Worm (Caenorhabditis elegans) whole organism, mixed stage, embryonic: Measurements from ENCODE around the gene alh-12.

Experiments used
- bed-3 ChIP-seq: fragments of 200-800 bp; sonication (Bioruptor generic); optimal IDR thresholded peaks from 3 replicates; lab custom pipeline; 2018; ENCODE audit warnings: mild to moderate bottlenecking, missing genetic modification characterization, moderate library complexity, missing compliant biosample characterization
- elt-3 ChIP-seq: fragments of 150-350 bp; optimal IDR thresholded peaks from 2 replicates; lab custom pipeline; 2014; ENCODE audit warnings: missing biosample characterization, missing genetic modification characterization
- lin-13 ChIP-seq: fragments of 150-350 bp; optimal IDR thresholded peaks from 2 replicates; lab custom pipeline; 2014; ENCODE audit warnings: missing biosample characterization, missing genetic modification characterization
- mab-5 ChIP-seq: fragments of 150-350 bp; optimal IDR thresholded peaks from 2 replicates; lab custom pipeline; 2014; ENCODE audit warnings: missing biosample characterization, missing genetic modification characterization
- tbx-8 ChIP-seq: fragments of 200-800 bp; sonication (Bioruptor generic); optimal IDR thresholded peaks from 2 replicates; lab custom pipeline; 2018; ENCODE audit warnings: mild to moderate bottlenecking, missing genetic modification characterization, moderate library complexity, missing compliant biosample characterization

DNA sequence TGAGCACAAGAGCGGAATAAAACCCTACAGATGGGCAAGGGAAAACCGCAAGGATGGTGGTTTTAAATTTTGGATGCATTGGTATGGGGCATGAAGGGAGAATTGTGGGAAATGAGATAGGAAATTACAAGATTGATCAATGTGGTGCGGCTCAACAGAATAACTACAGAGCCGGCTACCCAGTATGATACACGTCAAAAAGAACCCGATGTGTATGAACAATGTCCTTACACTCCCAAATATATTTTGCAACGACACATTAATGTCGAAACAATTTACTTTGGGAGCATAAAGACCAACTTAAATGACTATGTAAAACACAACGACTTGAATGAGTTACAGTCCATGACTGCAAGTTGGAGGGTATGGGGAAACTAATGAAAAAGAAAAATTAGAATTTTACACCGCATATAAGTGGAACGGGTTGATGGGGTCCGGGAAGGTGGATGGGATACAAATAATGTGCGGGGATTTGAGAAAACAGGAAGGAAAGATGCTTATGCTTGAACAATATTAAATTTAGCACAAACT lies 41.8 kb downstream of the alh-12 start:
- no peak for TF ChIP-seq elt-3
- TF ChIP-seq bed-3 (GFP tag; lab: Kevin White, UChicago) = no peak
- no peak for TF ChIP-seq tbx-8 (GFP tag; lab: Kevin White, UChicago)
- no peak for TF ChIP-seq mab-5 (tag; lab: Kevin White, UChicago)
- TF ChIP-seq lin-13 = no peak
